Worm (Caenorhabditis elegans) whole organism, L4 larva: ENCODE data around the gene rps-21.

Experiments used
- F49E8.2 ChIP-seq: sonication (generic microtip); optimal IDR thresholded peaks from 2 replicates; lab custom pipeline; 2016; ENCODE audit warnings: missing compliant biosample characterization, mild to moderate bottlenecking, missing genetic modification characterization, borderline replicate concordance
- ZK546.5 ChIP-seq, 2 experiments: sonication (generic microtip); optimal IDR thresholded peaks; 2 replicates each; lab custom pipeline; 2017; ENCODE audit warnings: missing biosample characterization in 2 of 2, missing genetic modification characterization in 2 of 2
- aly-2 ChIP-seq: sonication (generic microtip); optimal IDR thresholded peaks from 2 replicates; lab custom pipeline; 2018; ENCODE audit warnings: missing biosample characterization, missing genetic modification characterization
- arid-1 ChIP-seq: fragments of 200-800 bp; sonication (Bioruptor generic); conservative IDR thresholded peaks from 2 replicates; pipeline ENCODE4 v1.3.6; 2022; ENCODE audit warnings: missing genetic modification reagents, missing genetic modification characterization, missing compliant biosample characterization
- ceh-82 ChIP-seq: sonication (generic microtip); optimal IDR thresholded peaks from 2 replicates; lab custom pipeline; 2017; ENCODE audit warnings: missing biosample characterization, missing genetic modification characterization
- gei-8 ChIP-seq: fragments of 200-800 bp; sonication (Bioruptor generic); optimal IDR thresholded peaks from 2 replicates; lab custom pipeline; 2018; ENCODE audit warnings: mild to moderate bottlenecking, missing genetic modification characterization, missing compliant biosample characterization
- jun-1 ChIP-seq: fragments of 150-350 bp; optimal IDR thresholded peaks from 2 replicates; lab custom pipeline; 2014; ENCODE audit warnings: missing biosample characterization, missing genetic modification reagents, missing genetic modification characterization
- nhr-11 ChIP-seq: fragments of 150-350 bp; optimal IDR thresholded peaks from 2 replicates; lab custom pipeline; 2014; ENCODE audit warnings: missing biosample characterization, missing genetic modification characterization
- pha-4 ChIP-seq, 2 experiments: fragments of 150-350 bp in 1 of 2; fragments of 200-800 bp in 1 of 2; sonication (Bioruptor generic) in 1 of 2; IDR thresholded peaks in 1 of 2; optimal IDR thresholded peaks in 1 of 2; 2 replicates each; pipeline versions ENCODE4 v1.3.6 to Lab custom; 2014 to 2022; ENCODE audit warnings: missing genetic modification characterization in 2 of 2, missing genetic modification reagents in 2 of 2, missing biosample characterization in 1 of 2, missing compliant biosample characterization in 1 of 2
- rbr-2 ChIP-seq: sonication (generic microtip); optimal IDR thresholded peaks from 2 replicates; lab custom pipeline; 2016; ENCODE audit warnings: missing genotype, missing genetic modification characterization, missing compliant biosample characterization
- snpc-1.2 ChIP-seq: fragments of 200-800 bp; sonication (Bioruptor generic); IDR thresholded peaks from 2 replicates; pipeline ENCODE4 v1.3.6; 2022; ENCODE audit warnings: missing genetic modification reagents, missing genetic modification characterization, missing compliant biosample characterization
- snpc-4 ChIP-seq: fragments of 150-350 bp; optimal IDR thresholded peaks from 2 replicates; lab custom pipeline; 2014; ENCODE audit warnings: missing biosample characterization, missing genetic modification characterization
- unc-130 ChIP-seq: sonication (generic microtip); optimal IDR thresholded peaks from 2 replicates; lab custom pipeline; 2016; ENCODE audit warnings: missing genetic modification reagents, missing genetic modification characterization, missing compliant biosample characterization
- zag-1 ChIP-seq: fragments of 150-350 bp; optimal IDR thresholded peaks from 2 replicates; lab custom pipeline; 2014; ENCODE audit warnings: missing biosample characterization, missing genetic modification characterization

DNA sequence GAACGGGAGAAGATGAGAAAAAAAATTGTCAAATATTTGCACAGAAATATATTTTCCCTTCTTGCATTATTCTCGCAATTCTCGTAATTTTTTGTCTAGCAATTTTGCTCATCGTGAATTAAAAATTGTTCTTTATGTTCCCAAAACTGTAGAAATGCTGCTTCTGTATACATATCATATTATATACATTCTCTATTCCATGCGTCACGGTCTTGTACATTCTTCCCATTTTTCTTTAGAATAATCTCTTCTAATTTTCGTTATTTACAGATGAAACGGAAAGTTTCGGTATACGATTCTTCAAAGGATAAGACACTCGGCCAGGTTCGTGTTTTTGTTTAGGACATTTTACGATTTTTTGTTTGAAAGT, 21.9 kb downstream of the rps-21 start, which contains the start of gene acs-4:
- no peak for TF ChIP-seq unc-130 (GFP tag; lab: Kevin White, UChicago)
- no peak for TF ChIP-seq pha-4 (GFP tag; IDR thresholded peaks at IDR 0.05; lab: Robert Waterston, UW)
- TF ChIP-seq pha-4 (tag; optimal IDR thresholded peaks at IDR 0.05; lab: Kevin White, UChicago): no peak
- no peak for TF ChIP-seq snpc-4 (tag; lab: Kevin White, UChicago)
- no peak for TF ChIP-seq gei-8 (GFP tag; lab: Kevin White, UChicago)
- TF ChIP-seq ZK546.5 (tag; optimal IDR thresholded peaks at IDR 0.05; lab: Kevin White, UChicago): no peak
- TF ChIP-seq rbr-2 (tag; lab: Kevin White, UChicago): no peak
- no peak for TF ChIP-seq F49E8.2 (tag; lab: Kevin White, UChicago)
- TF ChIP-seq snpc-1.2 (GFP tag; lab: Robert Waterston, UW): no peak
- no peak for TF ChIP-seq aly-2 (tag; lab: Kevin White, UChicago)
- TF ChIP-seq ceh-82 (tag; lab: Kevin White, UChicago): no peak
- no peak for TF ChIP-seq arid-1 (GFP tag; lab: Robert Waterston, UW)
- no peak for TF ChIP-seq zag-1
- no peak for TF ChIP-seq nhr-11 (tag; lab: Kevin White, UChicago)
- TF ChIP-seq jun-1 (tag; lab: Kevin White, UChicago): no peak
